Fruit fly (Drosophila melanogaster): ENCODE measurements around the gene Cyp6a18.

dm6 chr3R:27445311-27445710, 33.2 kb upstream of the Cyp6a18 start:
- TF ChIP-seq Hr96 (GFP tag; optimal IDR thresholded peaks at IDR 0.05) = no peak
- TF ChIP-seq Crg-1 (GFP tag; optimal IDR thresholded peaks at IDR 0.05) = no peak
- TF ChIP-seq kay (GFP tag; ENCODE audit: borderline replicate concordance) = no peak
- no peak for TF ChIP-seq CG33017 (tag; optimal IDR thresholded peaks at IDR 0.05)
- TF ChIP-seq CG11617 (GFP tag; optimal IDR thresholded peaks at IDR 0.05) = no peak
- TF ChIP-seq pad (GFP tag; optimal IDR thresholded peaks at IDR 0.05) = no peak
- no peak for TF ChIP-seq CG1620 (GFP tag; optimal IDR thresholded peaks at IDR 0.05)
- TF ChIP-seq Clk (GFP tag; optimal IDR thresholded peaks at IDR 0.05) = no peak
- no peak for TF ChIP-seq CG12768 (GFP tag; optimal IDR thresholded peaks at IDR 0.05)
- TF ChIP-seq tj (GFP tag; optimal IDR thresholded peaks at IDR 0.05) = no peak
- TF ChIP-seq cic (GFP tag; optimal IDR thresholded peaks at IDR 0.05) = no peak

Measured in whole organism, adult.